Worm (Caenorhabditis elegans) whole organism, young adult: Measurements from ENCODE around the gene Y45G12B.2.

Experiments used
- F22D6.2 ChIP-seq: sonication (generic microtip); optimal IDR thresholded peaks from 2 replicates; lab custom pipeline; 2016; ENCODE audit warnings: mild to moderate bottlenecking, missing genetic modification characterization, missing compliant biosample characterization
- K12H6.12 ChIP-seq: fragments of 200-800 bp; sonication (Bioruptor generic); optimal IDR thresholded peaks from 2 replicates; lab custom pipeline; 2018; ENCODE audit warnings: mild to moderate bottlenecking, missing genetic modification characterization, missing compliant biosample characterization
- ama-1 ChIP-seq, 3 experiments: fragments of 150-350 bp in 1 of 3; sonication (generic microtip) in 2 of 3; optimal IDR thresholded peaks; 2 replicates each; lab custom pipeline; 2014 to 2018; ENCODE audit warnings: missing biosample characterization in 2 of 3, missing genetic modification characterization in 2 of 3, missing genetic modification reagents in 2 of 3
- attf-3 ChIP-seq: fragments of 200-800 bp; sonication (Bioruptor generic); conservative IDR thresholded peaks from 2 replicates; pipeline ENCODE4 v1.3.6; 2022; ENCODE audit warnings: missing genetic modification reagents, missing genetic modification characterization, missing compliant biosample characterization
- ceh-40 ChIP-seq: fragments of 200-800 bp; sonication (Bioruptor generic); IDR thresholded peaks from 2 replicates; pipeline ENCODE4 v1.3.6; 2022; ENCODE audit warnings: missing genetic modification characterization, missing compliant biosample characterization
- egl-18 ChIP-seq: fragments of 200-800 bp; sonication (Bioruptor generic); IDR thresholded peaks from 2 replicates; pipeline ENCODE4 v1.3.6; 2022; ENCODE audit warnings: missing genetic modification reagents, missing genetic modification characterization, missing compliant biosample characterization
- lag-1 ChIP-seq: fragments of 200-800 bp; sonication (Bioruptor generic); IDR thresholded peaks from 2 replicates; pipeline ENCODE4 v1.3.6; 2022; ENCODE audit warnings: missing genetic modification reagents, missing genetic modification characterization, missing compliant biosample characterization
- snpc-4 ChIP-seq, 5 experiments: fragments of 150-350 bp in 1 of 5; sonication (generic microtip) in 4 of 5; optimal IDR thresholded peaks; 2 replicates each; lab custom pipeline; 2014 to 2018; ENCODE audit warnings: missing genetic modification characterization in 5 of 5, missing biosample characterization in 3 of 5, antibody characterized with exemption in 2 of 5, mild to moderate bottlenecking in 2 of 5, missing compliant biosample characterization in 2 of 5, missing genotype in 2 of 5, moderate library complexity in 2 of 5, missing genetic modification reagents in 1 of 5
- somi-1 ChIP-seq: fragments of 200-800 bp; sonication (Bioruptor generic); optimal IDR thresholded peaks from 2 replicates; lab custom pipeline; 2018; ENCODE audit warnings: mild to moderate bottlenecking, missing genetic modification characterization, missing compliant biosample characterization

DNA sequence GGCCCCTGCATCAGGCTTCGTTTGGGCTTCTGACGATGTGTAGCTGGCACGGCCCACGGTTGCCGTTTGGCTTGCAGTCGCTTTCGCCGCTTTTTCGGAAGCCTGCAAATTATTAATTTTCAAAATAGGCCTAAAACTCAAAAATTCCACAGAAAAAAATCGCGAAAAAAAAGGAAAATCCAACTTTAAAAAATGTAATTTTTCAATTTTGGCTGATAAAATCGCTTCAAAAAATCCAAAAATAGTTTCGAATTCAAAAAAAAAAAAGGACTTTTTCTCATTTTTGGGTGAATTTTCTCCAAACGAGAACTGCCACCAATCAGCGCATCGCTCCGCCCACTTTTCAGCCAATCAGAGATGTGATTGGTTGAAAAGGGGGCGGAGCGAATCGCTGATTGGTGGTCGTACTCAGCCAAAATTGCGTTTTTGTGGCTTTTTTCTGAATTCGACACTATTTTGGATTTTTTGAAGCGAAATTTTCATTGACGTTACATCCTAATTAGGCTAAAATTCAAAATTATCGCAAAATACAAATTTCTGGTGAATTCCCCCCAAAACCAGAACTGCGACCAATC, 47.3 kb upstream of the Y45G12B.2 start:
- TF ChIP-seq K12H6.12 (tag; lab: Kevin White, UChicago) (no peak), attf-3 (GFP tag; lab: Robert Waterston, UW) (no peak), egl-18 (no peak), ama-1 (optimal IDR thresholded peaks at IDR 0.05; lab: Kevin White, UChicago) (no peak), ama-1 (GFP tag; optimal IDR thresholded peaks at IDR 0.05; lab: Kevin White, UChicago) (no peak), ceh-40 (GFP tag; lab: Robert Waterston, UW) (no peak), snpc-4 (GFP tag; optimal IDR thresholded peaks at IDR 0.05; lab: Kevin White, UChicago) (no peak), snpc-4 (tag; optimal IDR thresholded peaks at IDR 0.05; lab: Kevin White, UChicago) (no peak), lag-1 (GFP tag; lab: Robert Waterston, UW) (no peak), F22D6.2 (tag; lab: Kevin White, UChicago) (no peak), somi-1 (GFP tag; lab: Kevin White, UChicago) (no peak)
